Worm (Caenorhabditis elegans) whole organism, L1 larva: ENCODE results near the gene F46H5.2.

Experiments
- C16A3.4 ChIP-seq: fragments of 150-350 bp; optimal IDR thresholded peaks from 2 replicates; lab custom pipeline; 2014; ENCODE audit warnings: missing biosample characterization, missing genetic modification characterization
- C34B4.2 ChIP-seq: sonication (generic microtip); optimal IDR thresholded peaks from 2 replicates; lab custom pipeline; 2017; ENCODE audit warnings: mild to moderate bottlenecking, missing genetic modification characterization, missing compliant biosample characterization
- Y116A8C.19 ChIP-seq: sonication (generic microtip); optimal IDR thresholded peaks from 2 replicates; lab custom pipeline; 2016; ENCODE audit warnings: missing compliant biosample characterization, missing genetic modification characterization, borderline replicate concordance
- aha-1 ChIP-seq: fragments of 150-350 bp; optimal IDR thresholded peaks from 2 replicates; lab custom pipeline; 2014; ENCODE audit warnings: missing biosample characterization, missing genetic modification characterization
- alr-1 ChIP-seq: fragments of 200-800 bp; sonication (Bioruptor generic); optimal IDR thresholded peaks from 2 replicates; lab custom pipeline; 2018; ENCODE audit warnings: borderline replicate concordance, mild to moderate bottlenecking, missing genetic modification characterization, missing compliant biosample characterization
- aly-2 ChIP-seq: fragments of 150-350 bp; optimal IDR thresholded peaks from 2 replicates; lab custom pipeline; 2014; ENCODE audit warnings: missing biosample characterization, missing genetic modification characterization
- ama-1 ChIP-seq: fragments of 150-350 bp; optimal IDR thresholded peaks from 2 replicates; lab custom pipeline; 2014
- blmp-1 ChIP-seq: fragments of 150-350 bp; optimal IDR thresholded peaks from 2 replicates; lab custom pipeline; 2014; ENCODE audit warnings: missing biosample characterization, missing genetic modification characterization
- ceh-88 ChIP-seq: fragments of 200-800 bp; sonication (Bioruptor generic); IDR thresholded peaks from 2 replicates; pipeline ENCODE4 v1.3.6; 2022; ENCODE audit warnings: missing genetic modification characterization, missing compliant biosample characterization
- ces-1 ChIP-seq: fragments of 150-350 bp; optimal IDR thresholded peaks from 2 replicates; lab custom pipeline; 2014; ENCODE audit warnings: missing biosample characterization, missing genetic modification reagents, missing genetic modification characterization
- egl-27 ChIP-seq, 2 experiments: fragments of 150-350 bp in 1 of 2; sonication (generic microtip); optimal IDR thresholded peaks; 3 replicates each; lab custom pipeline; 2017 to 2018; ENCODE audit warnings: missing biosample characterization in 2 of 2, missing genetic modification characterization in 2 of 2, missing genetic modification reagents in 2 of 2
- elt-3 ChIP-seq, 6 experiments: fragments of 150-350 bp in 1 of 6; sonication (generic microtip); optimal IDR thresholded peaks; 2 replicates each; lab custom pipeline; 2017 to 2018; ENCODE audit warnings: missing biosample characterization in 6 of 6, missing genetic modification characterization in 6 of 6, inconsistent platforms in 1 of 6
- fkh-4 ChIP-seq: sonication (generic microtip); optimal IDR thresholded peaks from 2 replicates; lab custom pipeline; 2016; ENCODE audit warnings: missing compliant biosample characterization, missing genetic modification characterization, borderline replicate concordance
- grh-1 ChIP-seq: fragments of 200-800 bp; sonication (Bioruptor generic); IDR thresholded peaks from 2 replicates; pipeline ENCODE4 v1.3.6; 2022; ENCODE audit warnings: missing genetic modification reagents, missing genetic modification characterization, missing compliant biosample characterization
- hlh-4 ChIP-seq: sonication (generic microtip); optimal IDR thresholded peaks from 2 replicates; lab custom pipeline; 2016; ENCODE audit warnings: mild to moderate bottlenecking, missing genetic modification characterization, missing compliant biosample characterization
- isw-1 ChIP-seq: fragments of 200-800 bp; sonication (Bioruptor generic); IDR thresholded peaks from 2 replicates; pipeline ENCODE4 v1.3.6; 2022; ENCODE audit warnings: missing genetic modification characterization, missing compliant biosample characterization
- lin-13 ChIP-seq: fragments of 150-350 bp; optimal IDR thresholded peaks from 2 replicates; lab custom pipeline; 2014; ENCODE audit warnings: missing biosample characterization, missing genetic modification reagents, missing genetic modification characterization
- lin-35 ChIP-seq, 2 experiments: fragments of 150-350 bp; optimal IDR thresholded peaks; 2 replicates each; lab custom pipeline; 2014; ENCODE audit warnings: missing biosample characterization in 2 of 2, missing genetic modification characterization in 2 of 2, missing genetic modification reagents in 2 of 2
- mab-9 ChIP-seq: fragments of 200-800 bp; sonication (Bioruptor generic); IDR thresholded peaks from 2 replicates; pipeline ENCODE4 v1.3.6; 2022; ENCODE audit warnings: missing genetic modification reagents, missing genetic modification characterization, missing compliant biosample characterization
- mef-2 ChIP-seq: fragments of 150-350 bp; optimal IDR thresholded peaks from 2 replicates; lab custom pipeline; 2014; ENCODE audit warnings: missing biosample characterization, missing genetic modification characterization
- mep-1 ChIP-seq: fragments of 150-350 bp; optimal IDR thresholded peaks from 2 replicates; lab custom pipeline; 2014; ENCODE audit warnings: missing biosample characterization, missing genetic modification characterization
- nhr-11 ChIP-seq: fragments of 150-350 bp; optimal IDR thresholded peaks from 2 replicates; lab custom pipeline; 2014; ENCODE audit warnings: missing biosample characterization, missing genetic modification characterization
- nhr-12 ChIP-seq: sonication (generic microtip); optimal IDR thresholded peaks from 2 replicates; lab custom pipeline; 2017; ENCODE audit warnings: missing biosample characterization, missing genetic modification characterization
- nhr-20 ChIP-seq: sonication (generic microtip); optimal IDR thresholded peaks from 2 replicates; lab custom pipeline; 2016; ENCODE audit warnings: mild to moderate bottlenecking, missing genetic modification characterization, missing compliant biosample characterization
- nhr-28 ChIP-seq: fragments of 150-350 bp; optimal IDR thresholded peaks from 2 replicates; lab custom pipeline; 2014; ENCODE audit warnings: missing biosample characterization, missing genetic modification characterization
- nhr-47 ChIP-seq: sonication (generic microtip); optimal IDR thresholded peaks from 2 replicates; lab custom pipeline; 2016; ENCODE audit warnings: mild to moderate bottlenecking, missing genetic modification characterization, moderate library complexity, missing compliant biosample characterization
- nhr-76 ChIP-seq: sonication (generic microtip); optimal IDR thresholded peaks from 2 replicates; lab custom pipeline; 2017; ENCODE audit warnings: missing biosample characterization, missing genetic modification characterization
- nhr-77 ChIP-seq: fragments of 150-350 bp; optimal IDR thresholded peaks from 2 replicates; lab custom pipeline; 2014; ENCODE audit warnings: missing biosample characterization, missing genetic modification characterization
- nhr-84 ChIP-seq: sonication (generic microtip); optimal IDR thresholded peaks from 2 replicates; lab custom pipeline; 2017; ENCODE audit warnings: missing biosample characterization, missing genetic modification characterization
- nhr-85 ChIP-seq: sonication (generic microtip); peaks from one replicate; lab custom pipeline; 2016; ENCODE audit warnings: missing genetic modification characterization, inconsistent platforms, missing compliant biosample characterization
- pag-3 ChIP-seq: sonication (generic microtip); optimal IDR thresholded peaks from 2 replicates; lab custom pipeline; 2017; ENCODE audit warnings: missing genetic modification characterization, mild to moderate bottlenecking, missing compliant biosample characterization, antibody characterized with exemption, borderline replicate concordance; ENCODE audit not compliant: insufficient read depth
- pqm-1 ChIP-seq: sonication (generic microtip); optimal IDR thresholded peaks from 3 replicates; lab custom pipeline; 2017; ENCODE audit warnings: missing biosample characterization, missing genetic modification characterization
- rnt-1 ChIP-seq: sonication (generic microtip); optimal IDR thresholded peaks from 2 replicates; lab custom pipeline; 2016; ENCODE audit warnings: mild to moderate bottlenecking, missing genetic modification characterization, moderate library complexity, missing compliant biosample characterization
- skn-1 ChIP-seq: fragments of 150-350 bp; optimal IDR thresholded peaks from 2 replicates; lab custom pipeline; 2014; ENCODE audit warnings: missing biosample characterization, missing genetic modification characterization
- snpc-4 ChIP-seq: fragments of 150-350 bp; optimal IDR thresholded peaks from 2 replicates; lab custom pipeline; 2014; ENCODE audit warnings: missing biosample characterization, missing genetic modification characterization
- sox-4 ChIP-seq: sonication (generic microtip); optimal IDR thresholded peaks from 2 replicates; lab custom pipeline; 2016; ENCODE audit warnings: missing genetic modification characterization, missing compliant biosample characterization
- swsn-7 ChIP-seq: sonication (generic microtip); optimal IDR thresholded peaks from 2 replicates; lab custom pipeline; 2016; ENCODE audit warnings: missing genetic modification characterization, missing compliant biosample characterization
- tlp-1 ChIP-seq: fragments of 150-350 bp; optimal IDR thresholded peaks from 2 replicates; lab custom pipeline; 2014; ENCODE audit warnings: missing biosample characterization, missing genetic modification characterization
- unc-62 ChIP-seq: fragments of 150-350 bp; optimal IDR thresholded peaks from 2 replicates; lab custom pipeline; 2014; ENCODE audit warnings: missing biosample characterization, missing genetic modification reagents, missing genetic modification characterization
- unc-86 ChIP-seq: sonication (generic microtip); optimal IDR thresholded peaks from 2 replicates; lab custom pipeline; 2016; ENCODE audit warnings: missing genetic modification characterization, missing compliant biosample characterization
- zip-4 ChIP-seq: fragments of 200-800 bp; sonication (Bioruptor generic); optimal IDR thresholded peaks from 2 replicates; lab custom pipeline; 2018; ENCODE audit warnings: mild to moderate bottlenecking, missing genetic modification characterization, moderate library complexity, missing compliant biosample characterization
- ztf-11 ChIP-seq, 2 experiments: sonication (generic microtip); optimal IDR thresholded peaks; 2 replicates each; lab custom pipeline; 2016 to 2017; ENCODE audit warnings: missing genetic modification characterization in 2 of 2, missing biosample characterization in 1 of 2, missing compliant biosample characterization in 1 of 2

F46H5.2 gene

DNA sequence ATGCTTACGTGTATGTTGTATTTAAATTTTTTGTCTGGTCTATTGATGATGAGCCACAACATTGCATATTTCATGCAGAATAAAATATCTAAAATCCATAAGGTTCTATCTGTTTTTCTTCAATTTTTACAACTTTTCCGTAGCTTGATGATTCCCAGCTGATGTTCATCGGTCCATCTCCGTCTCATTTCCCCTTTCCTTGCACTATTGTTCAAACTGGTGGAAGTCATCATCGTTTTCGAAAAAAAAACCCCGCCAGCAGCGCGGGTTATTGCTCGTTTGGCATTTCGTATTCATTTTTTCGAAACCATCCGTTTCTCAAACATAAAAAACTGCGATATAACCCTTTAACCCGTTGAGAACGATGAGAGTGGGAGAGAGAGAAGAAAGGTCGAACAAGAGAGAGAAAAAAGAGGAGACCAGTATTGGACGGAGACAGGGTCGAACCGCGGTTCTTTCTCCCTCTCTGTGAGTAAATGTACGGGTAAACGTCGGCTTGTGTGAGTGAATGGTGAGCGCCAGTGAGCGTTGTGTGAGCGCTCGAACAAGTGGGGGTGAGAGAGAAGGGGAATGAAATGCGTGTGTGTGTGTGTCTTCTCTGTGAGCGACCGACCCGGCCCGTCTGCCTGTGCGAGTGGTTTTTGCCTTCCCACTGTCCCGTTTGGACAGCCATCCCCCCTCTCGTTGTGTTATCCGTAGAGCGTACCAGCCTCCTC, 699 bp upstream of the F46H5.2 start (continued):
- TF ChIP-seq nhr-85 (tag; lab: Kevin White, UChicago) (peak; percentile 89), pag-3 (tag; lab: Kevin White, UChicago) (no peak), mab-9 (GFP tag; lab: Robert Waterston, UW) (peak; percentile 55), ceh-88 (GFP tag; lab: Robert Waterston, UW) (no peak), mep-1 (peak; percentile 82), alr-1 (tag; lab: Kevin White, UChicago) (no peak), hlh-4 (tag; lab: Kevin White, UChicago) (no peak), nhr-76 (tag; lab: Kevin White, UChicago) (no peak), pqm-1 (no peak), unc-62 (no peak), nhr-77 (peak; percentile 90), isw-1 (GFP tag; lab: Robert Waterston, UW) (peak; percentile 61), lin-13 (peak; percentile 84), ama-1 (lab: Kevin White, UChicago) (no peak), aha-1 (tag; lab: Kevin White, UChicago) (peak; percentile 5), ztf-11 (tag; optimal IDR thresholded peaks at IDR 0.05; lab: Kevin White, UChicago) (peak in 1 of 2 experiments; percentile 59), sox-4 (no peak), aly-2 (tag; lab: Kevin White, UChicago) (peak; percentile 52), rnt-1 (tag; lab: Kevin White, UChicago) (peak; percentile 69), nhr-11 (tag; lab: Kevin White, UChicago) (no peak), elt-3 (tag; optimal IDR thresholded peaks at IDR 0.05; lab: Kevin White, UChicago) (peak in 3 of 6 experiments; percentile 62 to 86 (median 77)), C34B4.2 (no peak), mef-2 (tag; lab: Kevin White, UChicago) (peak; percentile 68), grh-1 (GFP tag; lab: Robert Waterston, UW) (peak; percentile 47), fkh-4 (tag; lab: Kevin White, UChicago) (peak; percentile 58), nhr-47 (tag; lab: Kevin White, UChicago) (peak; percentile 86), nhr-12 (no peak), C16A3.4 (tag; lab: Kevin White, UChicago) (peak; percentile 93), blmp-1 (peak; percentile 48), lin-35 (GFP tag; optimal IDR thresholded peaks at IDR 0.05; lab: Kevin White, UChicago) (peak; percentile 69 to 79), Y116A8C.19 (tag; lab: Kevin White, UChicago) (no peak), nhr-20 (tag; lab: Kevin White, UChicago) (peak; percentile 93), tlp-1 (tag; lab: Kevin White, UChicago) (no peak)

- TF ChIP-seq Y116A8C.19 (tag; lab: Kevin White, UChicago) (no peak), fkh-4 (tag; lab: Kevin White, UChicago) (no peak), ces-1 (GFP tag; lab: Kevin White, UChicago) (no peak), nhr-20 (tag; lab: Kevin White, UChicago) (no peak), egl-27 (tag; optimal IDR thresholded peaks at IDR 0.05; lab: Kevin White, UChicago) (no peak), unc-86 (no peak), pag-3 (tag; lab: Kevin White, UChicago) (no peak), snpc-4 (tag; lab: Kevin White, UChicago) (no peak), isw-1 (GFP tag; lab: Robert Waterston, UW) (no peak), C34B4.2 (no peak), swsn-7 (no peak), tlp-1 (tag; lab: Kevin White, UChicago) (no peak), nhr-28 (no peak), nhr-84 (tag; lab: Kevin White, UChicago) (no peak), sox-4 (no peak), zip-4 (GFP tag; lab: Kevin White, UChicago) (no peak), hlh-4 (tag; lab: Kevin White, UChicago) (no peak), mep-1 (no peak), skn-1 (no peak)
Observed at ce11 chrX:7268965-7269364, 3.5 kb downstream of the F46H5.2 start.
